Fruit fly (Drosophila melanogaster): ENCODE results near the gene ss.

Gene ss

dm6 chr3R:16389117-16389516 lies 14.4 kb downstream of the ss start:
- no peak for TF ChIP-seq Myc (optimal IDR thresholded peaks at IDR 0.05)
- no peak for TF ChIP-seq Sin3A (optimal IDR thresholded peaks at IDR 0.05)
- no peak for TF ChIP-seq insv (optimal IDR thresholded peaks at IDR 0.05)
- TF ChIP-seq psq (optimal IDR thresholded peaks at IDR 0.05) = no peak
- no peak for TF ChIP-seq h (optimal IDR thresholded peaks at IDR 0.05)
- no peak for TF ChIP-seq ttk (optimal IDR thresholded peaks at IDR 0.05)

dm6 chr3R:16387039-16387438 lies 16.5 kb downstream of the ss start:
- TF ChIP-seq Myc (optimal IDR thresholded peaks at IDR 0.05) (no peak), insv (optimal IDR thresholded peaks at IDR 0.05) (no peak), h (optimal IDR thresholded peaks at IDR 0.05) (no peak), ttk (optimal IDR thresholded peaks at IDR 0.05) (no peak), psq (optimal IDR thresholded peaks at IDR 0.05) (no peak), Sin3A (optimal IDR thresholded peaks at IDR 0.05) (no peak)

- TF ChIP-seq psq (optimal IDR thresholded peaks at IDR 0.05) = no peak
- no peak for TF ChIP-seq Sin3A (optimal IDR thresholded peaks at IDR 0.05)
- TF ChIP-seq ttk (optimal IDR thresholded peaks at IDR 0.05) = no peak
- TF ChIP-seq Myc (optimal IDR thresholded peaks at IDR 0.05) = no peak
- no peak for TF ChIP-seq insv (optimal IDR thresholded peaks at IDR 0.05)
- TF ChIP-seq h (optimal IDR thresholded peaks at IDR 0.05) = no peak
These were observed 17.9 kb downstream of the ss start for dm6 chr3R:16385586-16385985.

- TF ChIP-seq Myc (optimal IDR thresholded peaks at IDR 0.05) (no peak), h (optimal IDR thresholded peaks at IDR 0.05) (no peak), Sin3A (optimal IDR thresholded peaks at IDR 0.05) (no peak), insv (optimal IDR thresholded peaks at IDR 0.05) (no peak), ttk (optimal IDR thresholded peaks at IDR 0.05) (no peak), psq (optimal IDR thresholded peaks at IDR 0.05) (no peak)
These were observed 29.4 kb downstream of the ss start for dm6 chr3R:16374101-16374500.

- TF ChIP-seq insv (optimal IDR thresholded peaks at IDR 0.05) = no peak
- no peak for TF ChIP-seq h (optimal IDR thresholded peaks at IDR 0.05)
- TF ChIP-seq psq (optimal IDR thresholded peaks at IDR 0.05) = no peak
- no peak for TF ChIP-seq Myc (optimal IDR thresholded peaks at IDR 0.05)
- no peak for TF ChIP-seq ttk (optimal IDR thresholded peaks at IDR 0.05)
- no peak for TF ChIP-seq Sin3A (optimal IDR thresholded peaks at IDR 0.05)
These were observed 33.1 kb downstream of the ss start, which contains the start of gene CG10317 for dm6 chr3R:16370433-16370832. TSS of gene CG10317 (minus strand) at chr3R:16370533.

dm6 chr3R:16368288-16368687 lies 35.2 kb downstream of the ss start, which contains the start of gene js:
TSS of gene js (minus strand) at chr3R:16368306.
- TF ChIP-seq Myc (optimal IDR thresholded peaks at IDR 0.05) (no peak), Sin3A (optimal IDR thresholded peaks at IDR 0.05) (no peak), psq (optimal IDR thresholded peaks at IDR 0.05) (no peak)

dm6 chr3R:16360008-16360407 lies 43.5 kb downstream of the ss start, which contains the start of gene CG42446:
TSS of gene CG42446 (minus strand) at chr3R:16360108.
- no peak for TF ChIP-seq psq (optimal IDR thresholded peaks at IDR 0.05)
- TF ChIP-seq ttk (optimal IDR thresholded peaks at IDR 0.05) = no peak
- no peak for TF ChIP-seq Sin3A (optimal IDR thresholded peaks at IDR 0.05)
- TF ChIP-seq Myc (optimal IDR thresholded peaks at IDR 0.05) = no peak

- no peak for TF ChIP-seq ttk (optimal IDR thresholded peaks at IDR 0.05)
- TF ChIP-seq Myc (optimal IDR thresholded peaks at IDR 0.05) = no peak
- TF ChIP-seq Sin3A (optimal IDR thresholded peaks at IDR 0.05) = no peak
- TF ChIP-seq insv (optimal IDR thresholded peaks at IDR 0.05) = no peak
- no peak for TF ChIP-seq h (optimal IDR thresholded peaks at IDR 0.05)
- no peak for TF ChIP-seq psq (optimal IDR thresholded peaks at IDR 0.05)
These were observed 44.4 kb downstream of the ss start, which contains the start of gene CG17931 for dm6 chr3R:16359098-16359497. TSS of gene CG17931 (minus strand) at chr3R:16359466.

dm6 chr3R:16356863-16357215 lies 46.7 kb downstream of the ss start, which contains the start of gene CG10311:
TSS of gene CG10311 (minus strand) at chr3R:16357015.
- TF ChIP-seq ttk (optimal IDR thresholded peaks at IDR 0.05) = no peak
- no peak for TF ChIP-seq insv (optimal IDR thresholded peaks at IDR 0.05)
- TF ChIP-seq Sin3A (optimal IDR thresholded peaks at IDR 0.05) = no peak
- no peak for TF ChIP-seq Myc (optimal IDR thresholded peaks at IDR 0.05)

dm6 chr3R:16356215-16356862 lies 47.2 kb downstream of the ss start:
- no peak for TF ChIP-seq Myc (optimal IDR thresholded peaks at IDR 0.05)
- TF ChIP-seq Sin3A (optimal IDR thresholded peaks at IDR 0.05) = no peak
- TF ChIP-seq ttk (optimal IDR thresholded peaks at IDR 0.05) = no peak
- TF ChIP-seq psq (optimal IDR thresholded peaks at IDR 0.05) = no peak
- TF ChIP-seq insv (optimal IDR thresholded peaks at IDR 0.05) = no peak

- no peak for TF ChIP-seq h (optimal IDR thresholded peaks at IDR 0.05)
These were observed 48.0 kb downstream of the ss start for dm6 chr3R:16355393-16355943.

- TF ChIP-seq h (optimal IDR thresholded peaks at IDR 0.05) = no peak
- no peak for TF ChIP-seq insv (optimal IDR thresholded peaks at IDR 0.05)
- TF ChIP-seq psq (optimal IDR thresholded peaks at IDR 0.05) = no peak
- TF ChIP-seq ttk (optimal IDR thresholded peaks at IDR 0.05) = no peak
- no peak for TF ChIP-seq Sin3A (optimal IDR thresholded peaks at IDR 0.05)
- TF ChIP-seq Myc (optimal IDR thresholded peaks at IDR 0.05) = no peak
These were observed 49.8 kb downstream of the ss start for dm6 chr3R:16353671-16354070.

- no peak for TF ChIP-seq ttk (optimal IDR thresholded peaks at IDR 0.05)
- TF ChIP-seq psq (optimal IDR thresholded peaks at IDR 0.05) = no peak
- no peak for TF ChIP-seq insv (optimal IDR thresholded peaks at IDR 0.05)
- TF ChIP-seq Sin3A (optimal IDR thresholded peaks at IDR 0.05) = no peak
- no peak for TF ChIP-seq h (optimal IDR thresholded peaks at IDR 0.05)
- TF ChIP-seq Myc (optimal IDR thresholded peaks at IDR 0.05) = no peak
These were observed 50.3 kb downstream of the ss start for dm6 chr3R:16353195-16353594.
